Fruit fly (Drosophila melanogaster) whole organism, prepupa: ENCODE results near the gene CG14052.

Experiments used
- Blimp-1 ChIP-seq: fragments of 200-800 bp; sonication (Bioruptor generic); optimal IDR thresholded peaks from 3 replicates; lab custom pipeline; 2017; ENCODE audit warnings: missing biosample characterization, missing genetic modification characterization, mild to moderate bottlenecking, moderate library complexity, missing genetic modification reagents
- CG11762 ChIP-seq: fragments of 200-800 bp; sonication (Bioruptor generic); optimal IDR thresholded peaks from 3 replicates; lab custom pipeline; 2016; ENCODE audit warnings: missing biosample characterization, missing genetic modification characterization; ENCODE audit not compliant: insufficient read depth
- CG11902 ChIP-seq: fragments of 200-800 bp; sonication (Bioruptor generic); optimal IDR thresholded peaks from 3 replicates; lab custom pipeline; 2016; ENCODE audit warnings: missing biosample characterization, missing genetic modification characterization
- CG15336 ChIP-seq: fragments of 200-800 bp; sonication (Bioruptor generic); IDR thresholded peaks from 2 replicates; pipeline ENCODE4 v1.3.6; 2022; ENCODE audit warnings: missing biosample characterization, missing genetic modification characterization
- CG1621 ChIP-seq: fragments of 200-800 bp; sonication (Bioruptor generic); optimal IDR thresholded peaks from 3 replicates; lab custom pipeline; 2018; ENCODE audit warnings: missing biosample characterization, mild to moderate bottlenecking, missing genetic modification characterization
- CG16779 ChIP-seq: fragments of 200-800 bp; sonication (Bioruptor generic); optimal IDR thresholded peaks from 3 replicates; lab custom pipeline; 2017; ENCODE audit warnings: missing biosample characterization, mild to moderate bottlenecking, missing genetic modification characterization
- CG3032 ChIP-seq: fragments of 200-800 bp; optimal IDR thresholded peaks from 2 replicates; lab custom pipeline; 2019; ENCODE audit warnings: missing biosample characterization, mild to moderate bottlenecking, missing genetic modification characterization, moderate library complexity
- CG32006 ChIP-seq: fragments of 200-800 bp; sonication (Bioruptor generic); optimal IDR thresholded peaks from 3 replicates; lab custom pipeline; 2017; ENCODE audit warnings: missing biosample characterization, mild to moderate bottlenecking, missing genetic modification characterization
- CG34406 ChIP-seq: fragments of 200-800 bp; sonication (Bioruptor generic); optimal IDR thresholded peaks from 3 replicates; lab custom pipeline; 2016; ENCODE audit warnings: missing biosample characterization, missing genetic modification characterization
- CG6792 ChIP-seq: fragments of 200-800 bp; sonication (Bioruptor generic); optimal IDR thresholded peaks from 3 replicates; lab custom pipeline; 2016; ENCODE audit warnings: missing biosample characterization, missing genetic modification characterization
- CG6808 ChIP-seq: fragments of 200-800 bp; sonication (Bioruptor generic); optimal IDR thresholded peaks from 3 replicates; lab custom pipeline; 2017; ENCODE audit warnings: missing biosample characterization, missing genetic modification characterization, mild to moderate bottlenecking, moderate library complexity, missing genetic modification reagents
- CG7368 ChIP-seq: fragments of 200-800 bp; sonication (Bioruptor generic); optimal IDR thresholded peaks from 3 replicates; lab custom pipeline; 2016; ENCODE audit warnings: missing biosample characterization, missing genetic modification characterization
- CG8632 ChIP-seq: fragments of 200-800 bp; sonication (Bioruptor generic); optimal IDR thresholded peaks from 3 replicates; lab custom pipeline; 2016; ENCODE audit warnings: missing biosample characterization, missing genetic modification characterization
- CG9139 ChIP-seq: fragments of 200-800 bp; sonication (Bioruptor generic); optimal IDR thresholded peaks from 3 replicates; lab custom pipeline; 2017; ENCODE audit warnings: missing biosample characterization, mild to moderate bottlenecking, missing genetic modification characterization
- Eip78C ChIP-seq: fragments of 200-800 bp; sonication (Bioruptor generic); peaks from one replicate; lab custom pipeline; 2016; ENCODE audit warnings: missing biosample characterization, missing genetic modification characterization
- Ets96B ChIP-seq: fragments of 200-800 bp; optimal IDR thresholded peaks from 2 replicates; lab custom pipeline; 2019; ENCODE audit warnings: missing biosample characterization, mild to moderate bottlenecking, missing genetic modification characterization, moderate library complexity
- Hr38 ChIP-seq: sonication (Bioruptor generic); optimal IDR thresholded peaks from 2 replicates; lab custom pipeline; 2016; ENCODE audit warnings: missing biosample characterization, missing genetic modification characterization
- Hr4 ChIP-seq: fragments of 200-800 bp; sonication (Bioruptor generic); optimal IDR thresholded peaks from 3 replicates; lab custom pipeline; 2016; ENCODE audit warnings: missing biosample characterization, missing genetic modification characterization
- Lpt ChIP-seq: fragments of 200-800 bp; sonication (Bioruptor generic); optimal IDR thresholded peaks from 3 replicates; lab custom pipeline; 2016; ENCODE audit warnings: missing biosample characterization, missing genetic modification characterization
- Met ChIP-seq: fragments of 200-800 bp; sonication (Bioruptor generic); optimal IDR thresholded peaks from 3 replicates; lab custom pipeline; 2016; ENCODE audit warnings: missing biosample characterization, missing genetic modification characterization
- OdsH ChIP-seq: fragments of 200-800 bp; sonication (Bioruptor generic); optimal IDR thresholded peaks from 3 replicates; lab custom pipeline; 2016; ENCODE audit warnings: missing biosample characterization, missing genetic modification characterization
- Smox ChIP-seq: fragments of 200-800 bp; sonication (Bioruptor generic); optimal IDR thresholded peaks from 3 replicates; lab custom pipeline; 2016; ENCODE audit warnings: missing biosample characterization, missing genetic modification characterization
- Sox14 ChIP-seq: fragments of 200-800 bp; sonication (Bioruptor generic); optimal IDR thresholded peaks from 3 replicates; lab custom pipeline; 2016; ENCODE audit warnings: missing biosample characterization, missing genetic modification characterization
- Sox15 ChIP-seq: fragments of 200-800 bp; sonication (Bioruptor generic); optimal IDR thresholded peaks from 3 replicates; lab custom pipeline; 2016; ENCODE audit warnings: missing biosample characterization, missing genetic modification characterization
- achi ChIP-seq: fragments of 200-800 bp; sonication (Bioruptor generic); optimal IDR thresholded peaks from 3 replicates; lab custom pipeline; 2016; ENCODE audit warnings: missing biosample characterization, missing genetic modification characterization
- cyc ChIP-seq: fragments of 200-800 bp; sonication (Bioruptor generic); optimal IDR thresholded peaks from 3 replicates; lab custom pipeline; 2016; ENCODE audit warnings: missing biosample characterization, missing genetic modification characterization
- dsx ChIP-seq: fragments of 200-800 bp; optimal IDR thresholded peaks from 3 replicates; lab custom pipeline; 2019; ENCODE audit warnings: missing biosample characterization, mild to moderate bottlenecking, missing genetic modification characterization, moderate library complexity; ENCODE audit not compliant: poor library complexity, severe bottlenecking
- esn ChIP-seq: fragments of 200-800 bp; sonication (Bioruptor generic); optimal IDR thresholded peaks from 2 replicates; lab custom pipeline; 2016; ENCODE audit warnings: missing biosample characterization, mild to moderate bottlenecking, missing genetic modification characterization, moderate library complexity
- fd59A ChIP-seq: fragments of 200-800 bp; sonication (Bioruptor generic); optimal IDR thresholded peaks from 2 replicates; lab custom pipeline; 2017; ENCODE audit warnings: missing biosample characterization, mild to moderate bottlenecking, missing genetic modification characterization, missing genetic modification reagents
- fd85E ChIP-seq: fragments of 200-800 bp; sonication (Bioruptor generic); optimal IDR thresholded peaks from 3 replicates; lab custom pipeline; 2016; ENCODE audit warnings: missing biosample characterization, missing genetic modification characterization
- fkh ChIP-seq: fragments of 200-800 bp; sonication (Bioruptor generic); optimal IDR thresholded peaks from 3 replicates; lab custom pipeline; 2017; ENCODE audit warnings: missing biosample characterization, mild to moderate bottlenecking, missing genetic modification characterization, moderate library complexity
- lz ChIP-seq: fragments of 200-800 bp; sonication (Bioruptor generic); optimal IDR thresholded peaks from 3 replicates; lab custom pipeline; 2016; ENCODE audit warnings: missing biosample characterization, missing genetic modification characterization
- salr ChIP-seq, 2 experiments: fragments of 200-800 bp; sonication (Bioruptor generic); optimal IDR thresholded peaks; 3 replicates each; lab custom pipeline; 2016 to 2018; ENCODE audit warnings: missing biosample characterization in 2 of 2, missing genetic modification characterization in 2 of 2, mild to moderate bottlenecking in 1 of 2
- spab ChIP-seq: fragments of 200-800 bp; sonication (Bioruptor generic); optimal IDR thresholded peaks from 2 replicates; lab custom pipeline; 2017; ENCODE audit warnings: missing biosample characterization, mild to moderate bottlenecking, missing genetic modification characterization, missing genetic modification reagents
- ss ChIP-seq, 2 experiments: fragments of 200-800 bp; sonication (Bioruptor generic); optimal IDR thresholded peaks; 2 replicates in 1 of 2; 3 replicates in 1 of 2; lab custom pipeline; 2017 to 2018; ENCODE audit warnings: mild to moderate bottlenecking in 2 of 2, missing biosample characterization in 2 of 2, missing genetic modification characterization in 2 of 2, moderate library complexity in 1 of 2
- svp ChIP-seq: fragments of 200-800 bp; sonication (Bioruptor generic); peaks from one replicate; lab custom pipeline; 2016; ENCODE audit warnings: missing biosample characterization, missing genetic modification characterization
- vri ChIP-seq: fragments of 200-800 bp; sonication (Bioruptor generic); optimal IDR thresholded peaks from 3 replicates; lab custom pipeline; 2016; ENCODE audit warnings: missing biosample characterization, mild to moderate bottlenecking, missing genetic modification characterization

CG14052 gene

DNA sequence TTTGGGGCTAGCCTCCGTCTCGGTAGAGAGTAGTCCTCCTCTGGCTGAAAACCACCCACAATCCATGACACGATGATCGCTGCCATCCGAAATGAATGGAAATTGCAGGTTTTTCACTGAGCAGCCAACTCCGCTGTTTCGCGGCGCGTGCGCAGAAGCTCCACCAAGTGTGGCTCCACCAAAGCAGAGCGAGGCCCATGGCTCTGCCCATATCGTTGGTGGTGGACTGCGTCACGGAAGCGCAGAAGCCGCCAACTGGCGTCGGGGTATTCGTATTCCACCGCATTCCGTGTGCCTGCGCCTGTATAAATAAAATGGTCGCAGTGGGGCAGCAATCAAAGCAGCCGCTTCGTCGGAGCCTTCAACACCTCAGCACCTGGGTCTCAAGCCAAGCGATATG is at the start of gene CG14052:
CG14052 (plus strand) TSS at position 301 of the 400 bp plus-strand sequence.
- TF ChIP-seq Lpt (GFP tag; lab: Kevin White, UChicago): no peak
- TF ChIP-seq Hr4 (GFP tag; lab: Kevin White, UChicago): no peak
- no peak for TF ChIP-seq Met (GFP tag; lab: Kevin White, UChicago)
- TF ChIP-seq Hr38 (GFP tag; lab: Kevin White, UChicago): no peak
- no peak for TF ChIP-seq CG34406
- no peak for TF ChIP-seq Blimp-1
- TF ChIP-seq achi (GFP tag; lab: Kevin White, UChicago): no peak
- TF ChIP-seq CG9139 (GFP tag; lab: Kevin White, UChicago): no peak
- no peak for TF ChIP-seq CG8632 (GFP tag; lab: Kevin White, UChicago)

DNA sequence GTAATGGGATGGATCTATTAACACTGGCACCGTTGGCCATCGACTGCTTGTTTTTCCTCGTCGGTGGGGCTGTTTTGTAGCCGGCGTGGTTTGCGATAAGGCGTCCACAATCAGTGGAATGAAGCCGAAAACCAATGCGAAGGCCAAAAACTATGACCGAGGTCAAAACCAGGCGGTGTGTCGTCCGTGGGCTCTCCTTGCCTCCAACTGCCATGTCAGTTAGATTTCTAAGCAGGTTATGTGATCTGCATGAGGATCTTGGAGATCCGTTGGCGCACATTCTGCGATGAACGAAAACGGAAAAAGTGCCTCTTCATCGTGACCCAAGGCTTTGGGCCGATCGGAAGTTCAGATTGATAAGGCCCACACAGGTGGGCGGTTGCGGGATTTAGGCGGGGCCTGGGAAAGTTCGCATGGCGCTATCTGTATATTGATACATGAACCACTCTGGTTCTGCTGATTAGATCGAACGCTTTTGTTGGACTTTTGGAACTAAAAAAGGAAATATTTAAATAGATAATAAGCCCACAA is 48.2 kb upstream of the CG14052 start, which contains the start of gene Cyp4d14:
Cyp4d14 (minus strand) TSS at position 51 of the 531 bp plus-strand sequence.
- TF ChIP-seq vri: no peak
- no peak for TF ChIP-seq Hr38 (GFP tag; lab: Kevin White, UChicago)
- TF ChIP-seq achi (GFP tag; lab: Kevin White, UChicago): no peak
- TF ChIP-seq ss (GFP tag; optimal IDR thresholded peaks at IDR 0.05; lab: Kevin White, UChicago): no peak
- no peak for TF ChIP-seq fd85E (GFP tag; lab: Kevin White, UChicago)
- TF ChIP-seq svp (GFP tag; lab: Kevin White, UChicago): peak; percentile 84
- no peak for TF ChIP-seq CG11762 (GFP tag; lab: Kevin White, UChicago)
- TF ChIP-seq Smox (GFP tag; lab: Kevin White, UChicago): no peak
- no peak for TF ChIP-seq CG8632 (GFP tag; lab: Kevin White, UChicago)

DNA sequence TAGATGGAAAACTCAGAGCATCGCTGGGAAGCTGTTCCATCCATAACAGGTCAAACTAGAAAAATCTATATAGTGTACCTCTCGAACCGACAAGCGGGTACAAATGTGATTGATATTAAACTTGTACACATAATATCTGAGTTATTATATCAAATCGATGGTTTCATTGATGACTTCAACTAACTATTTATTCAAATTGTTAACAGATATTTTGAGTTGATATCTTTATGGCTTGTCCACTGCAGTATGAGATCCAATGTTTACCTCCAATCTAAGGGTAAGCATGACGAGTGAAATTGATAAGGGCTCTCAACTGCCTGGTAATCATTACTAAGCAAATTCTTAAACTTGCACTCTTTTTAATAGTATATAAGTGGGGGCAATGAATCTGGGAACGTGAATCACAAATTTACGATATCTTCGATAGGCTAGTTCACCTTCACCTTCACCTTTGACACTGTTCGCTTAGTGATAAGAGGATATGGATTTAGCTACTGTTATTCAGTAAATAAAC is 47.5 kb upstream of the CG14052 start, which contains the start of gene Cyp4d2:
Cyp4d2 (plus strand) TSS at position 51 of the 514 bp plus-strand sequence.
- TF ChIP-seq Eip78C (no peak), fkh (GFP tag; lab: Kevin White, UChicago) (peak; percentile 30), CG11762 (GFP tag; lab: Kevin White, UChicago) (no peak)

DNA sequence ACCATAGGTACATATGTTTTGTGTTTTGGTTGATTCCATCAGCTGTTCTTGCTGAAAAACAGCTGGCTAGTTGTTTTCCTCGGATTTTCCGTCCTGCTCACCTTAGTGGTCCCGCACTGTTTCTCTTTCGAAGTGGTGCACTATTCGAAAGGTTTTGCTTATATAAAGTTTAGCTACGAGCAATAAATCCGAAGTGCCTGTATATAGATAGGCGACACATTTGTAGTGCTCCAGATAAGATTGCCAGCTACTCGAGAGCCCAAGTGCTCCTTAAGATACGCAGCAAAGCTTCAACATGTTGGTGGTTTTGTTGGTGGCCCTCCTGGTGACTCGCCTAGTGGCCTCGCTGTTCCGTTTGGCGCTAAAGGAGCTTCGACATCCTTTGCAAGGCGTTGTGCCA is 44.8 kb upstream of the CG14052 start, which contains the start of gene Cyp4ae1:
Cyp4ae1 (plus strand) TSS at position 206 of the 400 bp plus-strand sequence.
- TF ChIP-seq esn (GFP tag; lab: Kevin White, UChicago) (no peak), OdsH (no peak), CG7368 (GFP tag; lab: Kevin White, UChicago) (no peak), CG1621 (tag; lab: Kevin White, UChicago) (no peak), CG15336 (GFP tag; lab: Robert Waterston, UW) (no peak)

DNA sequence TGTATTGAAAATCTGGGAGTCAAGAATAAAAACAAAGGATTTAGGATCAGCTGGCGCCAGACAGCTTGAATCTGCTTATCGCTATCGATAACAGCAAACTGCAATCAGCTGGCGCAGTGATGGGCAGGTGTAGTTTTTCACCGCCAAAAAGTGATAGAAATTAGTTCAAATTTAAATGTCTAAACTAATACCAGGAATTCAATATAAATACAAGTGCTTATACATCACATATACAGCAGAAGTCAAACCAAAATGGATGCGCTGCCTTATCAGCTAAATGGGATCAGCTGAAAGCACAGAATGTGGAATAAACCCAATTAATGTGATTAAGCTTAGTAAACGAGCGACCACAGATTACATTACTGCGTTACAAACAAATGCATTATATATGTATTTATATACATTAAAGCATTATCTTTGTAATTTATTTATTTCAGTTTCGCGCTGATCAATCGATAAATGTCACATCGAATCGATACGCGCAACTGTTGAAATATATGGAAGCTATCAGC is 42.7 kb upstream of the CG14052 start, which contains the start of gene pn:
pn (plus strand) TSS at position 462 of the 512 bp plus-strand sequence.
- peak; percentile 2 for TF ChIP-seq CG3032 (tag; lab: Kevin White, UChicago)
- peak; percentile 9 for TF ChIP-seq esn (GFP tag; lab: Kevin White, UChicago)
- TF ChIP-seq CG16779 (tag; lab: Kevin White, UChicago): no peak
- TF ChIP-seq svp (GFP tag; lab: Kevin White, UChicago): peak; percentile 78

DNA sequence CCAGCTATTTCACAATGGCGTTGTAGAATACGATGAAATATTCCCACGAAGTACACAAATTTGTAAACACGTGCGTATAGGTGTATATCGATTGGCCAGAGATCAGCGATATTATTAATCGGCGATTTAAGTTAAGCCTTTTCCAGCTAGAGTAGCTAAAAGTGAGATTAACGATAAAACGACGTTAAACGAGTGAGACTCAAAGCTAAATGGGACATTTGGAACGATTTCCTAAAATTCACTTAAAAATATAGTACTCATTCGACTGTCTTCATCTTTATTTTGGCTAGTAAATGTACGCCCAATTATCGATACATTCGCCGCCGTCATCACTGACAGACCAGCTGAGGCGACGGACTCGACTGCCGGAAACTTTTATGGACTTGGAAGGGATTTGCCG is 39.0 kb upstream of the CG14052 start, which contains the start of the genes Nmd3 and CG17776:
Nmd3 (minus strand) TSS at position 106 of the 400 bp plus-strand sequence.
CG17776 (plus strand) TSS at position 163 of the 400 bp plus-strand sequence.
- TF ChIP-seq salr (GFP tag; optimal IDR thresholded peaks at IDR 0.05; lab: Kevin White, UChicago) (no peak), achi (GFP tag; lab: Kevin White, UChicago) (no peak), CG6792 (GFP tag; lab: Kevin White, UChicago) (no peak), svp (GFP tag; lab: Kevin White, UChicago) (peak; percentile 28), fd85E (GFP tag; lab: Kevin White, UChicago) (no peak), cyc (GFP tag; lab: Kevin White, UChicago) (peak; percentile 32), CG15336 (GFP tag; lab: Robert Waterston, UW) (no peak), CG32006 (GFP tag; lab: Kevin White, UChicago) (no peak), CG11902 (GFP tag; lab: Kevin White, UChicago) (no peak), Ets96B (tag; lab: Kevin White, UChicago) (no peak), CG3032 (tag; lab: Kevin White, UChicago) (peak; percentile 12), spab (GFP tag; lab: Kevin White, UChicago) (no peak), fd59A (GFP tag; lab: Kevin White, UChicago) (no peak), CG7368 (GFP tag; lab: Kevin White, UChicago) (no peak), Smox (GFP tag; lab: Kevin White, UChicago) (no peak), dsx (GFP tag; lab: Kevin White, UChicago) (no peak), Sox15 (GFP tag; lab: Kevin White, UChicago) (no peak), CG9139 (GFP tag; lab: Kevin White, UChicago) (no peak), CG6808 (GFP tag; lab: Kevin White, UChicago) (no peak), Sox14 (GFP tag; lab: Kevin White, UChicago) (peak; percentile 15), lz (no peak), Eip78C (no peak), esn (GFP tag; lab: Kevin White, UChicago) (peak; percentile 1), CG1621 (tag; lab: Kevin White, UChicago) (peak; percentile 81)
